Fruit fly (Drosophila melanogaster) whole organism, prepupa: ENCODE data around the gene GluRIIA.

Experiments used
- Blimp-1 ChIP-seq: fragments of 200-800 bp; sonication (Bioruptor generic); optimal IDR thresholded peaks from 3 replicates; lab custom pipeline; 2017; ENCODE audit warnings: missing biosample characterization, missing genetic modification characterization, mild to moderate bottlenecking, moderate library complexity, missing genetic modification reagents
- CG10631 ChIP-seq: fragments of 200-800 bp; sonication (Bioruptor generic); optimal IDR thresholded peaks from 2 replicates; lab custom pipeline; 2016; ENCODE audit warnings: missing biosample characterization, missing genetic modification characterization
- CG10669 ChIP-seq: fragments of 200-800 bp; sonication (Bioruptor generic); optimal IDR thresholded peaks from 3 replicates; lab custom pipeline; 2018; ENCODE audit warnings: missing biosample characterization, mild to moderate bottlenecking, missing genetic modification characterization, moderate library complexity
- CG11294 ChIP-seq: fragments of 200-800 bp; sonication (Bioruptor generic); IDR thresholded peaks from 2 replicates; pipeline ENCODE4 v1.3.6; 2022; ENCODE audit warnings: missing biosample characterization, missing genetic modification characterization
- CG11762 ChIP-seq: fragments of 200-800 bp; sonication (Bioruptor generic); optimal IDR thresholded peaks from 3 replicates; lab custom pipeline; 2016; ENCODE audit warnings: missing biosample characterization, missing genetic modification characterization; ENCODE audit not compliant: insufficient read depth
- CG11902 ChIP-seq: fragments of 200-800 bp; sonication (Bioruptor generic); optimal IDR thresholded peaks from 3 replicates; lab custom pipeline; 2016; ENCODE audit warnings: missing biosample characterization, missing genetic modification characterization
- CG15336 ChIP-seq: fragments of 200-800 bp; sonication (Bioruptor generic); IDR thresholded peaks from 2 replicates; pipeline ENCODE4 v1.3.6; 2022; ENCODE audit warnings: missing biosample characterization, missing genetic modification characterization
- CG1621 ChIP-seq: fragments of 200-800 bp; sonication (Bioruptor generic); optimal IDR thresholded peaks from 3 replicates; lab custom pipeline; 2018; ENCODE audit warnings: missing biosample characterization, mild to moderate bottlenecking, missing genetic modification characterization
- CG16779 ChIP-seq: fragments of 200-800 bp; sonication (Bioruptor generic); optimal IDR thresholded peaks from 3 replicates; lab custom pipeline; 2017; ENCODE audit warnings: missing biosample characterization, mild to moderate bottlenecking, missing genetic modification characterization
- CG3032 ChIP-seq: fragments of 200-800 bp; optimal IDR thresholded peaks from 2 replicates; lab custom pipeline; 2019; ENCODE audit warnings: missing biosample characterization, mild to moderate bottlenecking, missing genetic modification characterization, moderate library complexity
- CG31627 ChIP-seq: fragments of 200-800 bp; sonication (Bioruptor generic); optimal IDR thresholded peaks from 3 replicates; lab custom pipeline; 2016; ENCODE audit warnings: missing biosample characterization, missing genetic modification characterization
- CG32006 ChIP-seq: fragments of 200-800 bp; sonication (Bioruptor generic); optimal IDR thresholded peaks from 3 replicates; lab custom pipeline; 2017; ENCODE audit warnings: missing biosample characterization, mild to moderate bottlenecking, missing genetic modification characterization
- CG34406 ChIP-seq: fragments of 200-800 bp; sonication (Bioruptor generic); optimal IDR thresholded peaks from 3 replicates; lab custom pipeline; 2016; ENCODE audit warnings: missing biosample characterization, missing genetic modification characterization
- CG3919 ChIP-seq: fragments of 200-800 bp; sonication (Bioruptor generic); optimal IDR thresholded peaks from 3 replicates; lab custom pipeline; 2016; ENCODE audit warnings: missing biosample characterization, missing genetic modification characterization
- CG6792 ChIP-seq: fragments of 200-800 bp; sonication (Bioruptor generic); optimal IDR thresholded peaks from 3 replicates; lab custom pipeline; 2016; ENCODE audit warnings: missing biosample characterization, missing genetic modification characterization
- CG6808 ChIP-seq: fragments of 200-800 bp; sonication (Bioruptor generic); optimal IDR thresholded peaks from 3 replicates; lab custom pipeline; 2017; ENCODE audit warnings: missing biosample characterization, missing genetic modification characterization, mild to moderate bottlenecking, moderate library complexity, missing genetic modification reagents
- CG8119 ChIP-seq: fragments of 200-800 bp; sonication (Bioruptor generic); IDR thresholded peaks from 3 replicates; pipeline ENCODE4 v1.3.6; 2022; ENCODE audit warnings: missing biosample characterization, missing genetic modification characterization
- CG8319 ChIP-seq: fragments of 200-800 bp; sonication (Bioruptor generic); optimal IDR thresholded peaks from 3 replicates; lab custom pipeline; 2016; ENCODE audit warnings: missing biosample characterization, missing genetic modification characterization
- CG8632 ChIP-seq: fragments of 200-800 bp; sonication (Bioruptor generic); optimal IDR thresholded peaks from 3 replicates; lab custom pipeline; 2016; ENCODE audit warnings: missing biosample characterization, missing genetic modification characterization
- CG9139 ChIP-seq: fragments of 200-800 bp; sonication (Bioruptor generic); optimal IDR thresholded peaks from 3 replicates; lab custom pipeline; 2017; ENCODE audit warnings: missing biosample characterization, mild to moderate bottlenecking, missing genetic modification characterization
- Eip75B ChIP-seq: fragments of 200-800 bp; sonication (Bioruptor generic); optimal IDR thresholded peaks from 3 replicates; lab custom pipeline; 2016; ENCODE audit warnings: missing biosample characterization, missing genetic modification characterization
- Eip78C ChIP-seq: fragments of 200-800 bp; sonication (Bioruptor generic); peaks from one replicate; lab custom pipeline; 2016; ENCODE audit warnings: missing biosample characterization, missing genetic modification characterization
- Eip93F ChIP-seq: fragments of 200-800 bp; sonication (Bioruptor generic); optimal IDR thresholded peaks from 2 replicates; lab custom pipeline; 2016; ENCODE audit warnings: missing biosample characterization, mild to moderate bottlenecking, missing genetic modification characterization
- Ets21C ChIP-seq: fragments of 200-800 bp; sonication (Bioruptor generic); optimal IDR thresholded peaks from 3 replicates; lab custom pipeline; 2016; ENCODE audit warnings: missing biosample characterization, missing genetic modification characterization
- Ets96B ChIP-seq: fragments of 200-800 bp; optimal IDR thresholded peaks from 2 replicates; lab custom pipeline; 2019; ENCODE audit warnings: missing biosample characterization, mild to moderate bottlenecking, missing genetic modification characterization, moderate library complexity
- Gug ChIP-seq: fragments of 200-800 bp; sonication (Bioruptor generic); IDR thresholded peaks from 2 replicates; pipeline ENCODE4 v1.3.6; 2022; ENCODE audit warnings: missing biosample characterization, missing genetic modification characterization
- Hr39 ChIP-seq: fragments of 200-800 bp; sonication (Bioruptor generic); optimal IDR thresholded peaks from 2 replicates; lab custom pipeline; 2016; ENCODE audit warnings: missing biosample characterization, missing genetic modification characterization
- Hr4 ChIP-seq: fragments of 200-800 bp; sonication (Bioruptor generic); optimal IDR thresholded peaks from 3 replicates; lab custom pipeline; 2016; ENCODE audit warnings: missing biosample characterization, missing genetic modification characterization
- Lpt ChIP-seq: fragments of 200-800 bp; sonication (Bioruptor generic); optimal IDR thresholded peaks from 3 replicates; lab custom pipeline; 2016; ENCODE audit warnings: missing biosample characterization, missing genetic modification characterization
- Met ChIP-seq: fragments of 200-800 bp; sonication (Bioruptor generic); optimal IDR thresholded peaks from 3 replicates; lab custom pipeline; 2016; ENCODE audit warnings: missing biosample characterization, missing genetic modification characterization
- OdsH ChIP-seq: fragments of 200-800 bp; sonication (Bioruptor generic); optimal IDR thresholded peaks from 3 replicates; lab custom pipeline; 2016; ENCODE audit warnings: missing biosample characterization, missing genetic modification characterization
- Smox ChIP-seq: fragments of 200-800 bp; sonication (Bioruptor generic); optimal IDR thresholded peaks from 3 replicates; lab custom pipeline; 2016; ENCODE audit warnings: missing biosample characterization, missing genetic modification characterization
- Sox14 ChIP-seq: fragments of 200-800 bp; sonication (Bioruptor generic); optimal IDR thresholded peaks from 3 replicates; lab custom pipeline; 2016; ENCODE audit warnings: missing biosample characterization, missing genetic modification characterization
- Sox15 ChIP-seq: fragments of 200-800 bp; sonication (Bioruptor generic); optimal IDR thresholded peaks from 3 replicates; lab custom pipeline; 2016; ENCODE audit warnings: missing biosample characterization, missing genetic modification characterization
- achi ChIP-seq: fragments of 200-800 bp; sonication (Bioruptor generic); optimal IDR thresholded peaks from 3 replicates; lab custom pipeline; 2016; ENCODE audit warnings: missing biosample characterization, missing genetic modification characterization
- acj6 ChIP-seq: fragments of 200-800 bp; sonication (Bioruptor generic); optimal IDR thresholded peaks from 3 replicates; lab custom pipeline; 2016; ENCODE audit warnings: missing biosample characterization, missing genetic modification characterization
- cyc ChIP-seq: fragments of 200-800 bp; sonication (Bioruptor generic); optimal IDR thresholded peaks from 3 replicates; lab custom pipeline; 2016; ENCODE audit warnings: missing biosample characterization, missing genetic modification characterization
- eg ChIP-seq: fragments of 200-800 bp; sonication (Bioruptor generic); IDR thresholded peaks from 3 replicates; pipeline ENCODE4 v1.3.6; 2022; ENCODE audit warnings: missing biosample characterization, missing genetic modification characterization
- esn ChIP-seq: fragments of 200-800 bp; sonication (Bioruptor generic); optimal IDR thresholded peaks from 2 replicates; lab custom pipeline; 2016; ENCODE audit warnings: missing biosample characterization, mild to moderate bottlenecking, missing genetic modification characterization, moderate library complexity
- fd85E ChIP-seq: fragments of 200-800 bp; sonication (Bioruptor generic); optimal IDR thresholded peaks from 3 replicates; lab custom pipeline; 2016; ENCODE audit warnings: missing biosample characterization, missing genetic modification characterization
- fkh ChIP-seq: fragments of 200-800 bp; sonication (Bioruptor generic); optimal IDR thresholded peaks from 3 replicates; lab custom pipeline; 2017; ENCODE audit warnings: missing biosample characterization, mild to moderate bottlenecking, missing genetic modification characterization, moderate library complexity
- lz ChIP-seq: fragments of 200-800 bp; sonication (Bioruptor generic); optimal IDR thresholded peaks from 3 replicates; lab custom pipeline; 2016; ENCODE audit warnings: missing biosample characterization, missing genetic modification characterization
- net ChIP-seq: fragments of 200-800 bp; sonication (Bioruptor generic); optimal IDR thresholded peaks from 3 replicates; lab custom pipeline; 2016; ENCODE audit warnings: missing biosample characterization, missing genetic modification characterization
- pdm3 ChIP-seq: fragments of 200-800 bp; sonication (Bioruptor generic); optimal IDR thresholded peaks from 3 replicates; lab custom pipeline; 2016; ENCODE audit warnings: missing biosample characterization, missing genetic modification characterization
- salr ChIP-seq, 2 experiments: fragments of 200-800 bp; sonication (Bioruptor generic); optimal IDR thresholded peaks; 3 replicates each; lab custom pipeline; 2016 to 2018; ENCODE audit warnings: missing biosample characterization in 2 of 2, missing genetic modification characterization in 2 of 2, mild to moderate bottlenecking in 1 of 2
- svp ChIP-seq: fragments of 200-800 bp; sonication (Bioruptor generic); peaks from one replicate; lab custom pipeline; 2016; ENCODE audit warnings: missing biosample characterization, missing genetic modification characterization
- topi ChIP-seq: fragments of 200-800 bp; sonication (Bioruptor generic); optimal IDR thresholded peaks from 3 replicates; lab custom pipeline; 2016; ENCODE audit warnings: missing biosample characterization, missing genetic modification characterization
- vri ChIP-seq: fragments of 200-800 bp; sonication (Bioruptor generic); optimal IDR thresholded peaks from 3 replicates; lab custom pipeline; 2016; ENCODE audit warnings: missing biosample characterization, mild to moderate bottlenecking, missing genetic modification characterization

The GluRIIA gene

DNA sequence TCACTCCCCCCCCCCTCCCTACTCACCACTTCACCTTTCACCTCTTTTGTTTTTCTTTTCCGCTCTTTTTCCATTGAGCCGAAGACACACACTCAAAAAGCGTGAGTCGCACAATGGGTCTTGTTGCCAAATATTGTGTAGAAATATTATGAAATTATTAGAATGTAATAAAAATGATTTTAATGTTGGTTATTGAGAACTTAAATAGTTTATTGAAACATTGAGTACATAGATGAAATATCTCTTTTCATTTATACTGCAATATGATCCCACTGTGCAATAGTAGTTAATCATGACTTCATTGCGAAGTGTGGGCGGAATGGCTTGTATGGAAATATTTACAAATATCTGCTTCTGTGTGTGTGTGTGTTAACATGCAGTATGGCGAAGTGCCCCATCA, 12.2 kb downstream of the GluRIIA start (continued):
- TF ChIP-seq Blimp-1 (GFP tag; lab: Kevin White, UChicago) (no peak), fkh (GFP tag; lab: Kevin White, UChicago) (no peak), pdm3 (GFP tag; lab: Kevin White, UChicago) (peak; percentile 43), CG6792 (GFP tag; lab: Kevin White, UChicago) (peak; percentile 35), CG8119 (GFP tag; lab: Robert Waterston, UW) (peak; percentile 88), svp (GFP tag; lab: Kevin White, UChicago) (peak; percentile 36), Eip75B (GFP tag; lab: Kevin White, UChicago) (peak; percentile 24), CG15336 (GFP tag; lab: Robert Waterston, UW) (peak; percentile 88), CG11294 (peak; percentile 77), topi (GFP tag; lab: Kevin White, UChicago) (peak; percentile 10), cyc (GFP tag; lab: Kevin White, UChicago) (no peak), Hr4 (GFP tag; lab: Kevin White, UChicago) (peak; percentile 58), CG34406 (GFP tag; lab: Kevin White, UChicago) (peak; percentile 42), achi (peak; percentile 37), CG11902 (no peak), CG31627 (no peak), CG3032 (tag; lab: Kevin White, UChicago) (no peak), CG10631 (GFP tag; lab: Kevin White, UChicago) (peak; percentile 52), acj6 (peak; percentile 52), CG10669 (GFP tag; lab: Kevin White, UChicago) (peak; percentile 58), Ets21C (no peak), CG32006 (GFP tag; lab: Kevin White, UChicago) (peak; percentile 60), Eip93F (GFP tag; lab: Kevin White, UChicago) (no peak), CG1621 (tag; lab: Kevin White, UChicago) (peak; percentile 41), salr (GFP tag; optimal IDR thresholded peaks at IDR 0.05; lab: Kevin White, UChicago) (peak; percentile 12 to 48), eg (GFP tag; lab: Robert Waterston, UW) (peak; percentile 91), CG11762 (GFP tag; lab: Kevin White, UChicago) (peak; percentile 4), Sox14 (GFP tag; lab: Kevin White, UChicago) (peak; percentile 12), fd85E (no peak), Hr39 (no peak), CG6808 (GFP tag; lab: Kevin White, UChicago) (peak; percentile 8), CG16779 (no peak), Lpt (GFP tag; lab: Kevin White, UChicago) (peak; percentile 60), Met (GFP tag; lab: Kevin White, UChicago) (no peak), vri (no peak), Sox15 (GFP tag; lab: Kevin White, UChicago) (peak; percentile 18)

DNA sequence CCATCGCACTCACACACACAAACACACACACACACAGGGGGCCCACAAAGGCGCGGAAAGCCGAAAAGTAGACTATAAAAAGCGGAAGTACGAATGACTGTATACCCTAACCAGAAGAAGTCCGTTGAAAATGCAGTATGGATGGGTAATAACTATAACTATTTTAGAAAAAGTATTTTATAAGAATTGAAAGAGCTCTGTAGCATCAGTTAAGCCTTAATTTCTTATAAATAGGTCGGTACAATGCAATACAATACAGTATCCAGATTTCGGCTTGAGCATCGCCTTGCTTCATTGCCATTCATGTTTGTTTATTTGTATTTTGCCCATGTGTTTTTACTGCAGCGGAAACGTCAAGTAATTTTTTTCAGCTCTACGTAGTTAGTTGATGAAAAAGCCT, 14.6 kb downstream of the GluRIIA start:
- peak; percentile 28 for TF ChIP-seq CG9139
- TF ChIP-seq Eip78C (GFP tag; lab: Kevin White, UChicago): peak; percentile 82
- TF ChIP-seq vri: no peak
- TF ChIP-seq fkh (GFP tag; lab: Kevin White, UChicago): no peak
- TF ChIP-seq CG8319 (GFP tag; lab: Kevin White, UChicago): no peak
- TF ChIP-seq Sox14 (GFP tag; lab: Kevin White, UChicago): peak; percentile 43
- peak; percentile 54 for TF ChIP-seq Ets96B (tag; lab: Kevin White, UChicago)
- TF ChIP-seq net (GFP tag; lab: Kevin White, UChicago): no peak
- TF ChIP-seq CG32006 (GFP tag; lab: Kevin White, UChicago): peak; percentile 57
- TF ChIP-seq cyc (GFP tag; lab: Kevin White, UChicago): peak; percentile 29
- peak; percentile 30 for TF ChIP-seq Eip75B (GFP tag; lab: Kevin White, UChicago)
- TF ChIP-seq fd85E: no peak
- TF ChIP-seq Met (GFP tag; lab: Kevin White, UChicago): peak; percentile 40
- TF ChIP-seq CG11294: no peak
- TF ChIP-seq esn (GFP tag; lab: Kevin White, UChicago): no peak
- TF ChIP-seq lz: peak; percentile 40
- TF ChIP-seq Ets21C: peak; percentile 15
- 0 out of 2 replicates have a peak, but pooled peaks have one; percentile 34 for TF ChIP-seq Gug (GFP tag; lab: Robert Waterston, UW)
- peak; percentile 37 for TF ChIP-seq Smox (GFP tag; lab: Kevin White, UChicago)
- TF ChIP-seq CG8632: no peak
- TF ChIP-seq pdm3 (GFP tag; lab: Kevin White, UChicago): peak; percentile 32
- TF ChIP-seq Hr39: peak; percentile 56
- TF ChIP-seq OdsH (GFP tag; lab: Kevin White, UChicago): peak; percentile 58
- TF ChIP-seq CG31627: peak; percentile 56
- peak; percentile 69 for TF ChIP-seq svp (GFP tag; lab: Kevin White, UChicago)
- peak; percentile 54 for TF ChIP-seq Hr4 (GFP tag; lab: Kevin White, UChicago)
- peak; percentile 25 for TF ChIP-seq CG6792 (GFP tag; lab: Kevin White, UChicago)
- TF ChIP-seq CG11902: peak; percentile 26
- peak; percentile 53 for TF ChIP-seq CG10631 (GFP tag; lab: Kevin White, UChicago)
- peak; percentile 49 for TF ChIP-seq CG3919 (GFP tag; lab: Kevin White, UChicago)
- no peak for TF ChIP-seq CG16779
- peak; percentile 10 for TF ChIP-seq CG11762 (GFP tag; lab: Kevin White, UChicago)
